Worm (Caenorhabditis elegans) whole organism, late embryonic: ENCODE results near the gene lin-5.

Source experiments
- C08G9.2 ChIP-seq: sonication (generic microtip); optimal IDR thresholded peaks from 2 replicates; lab custom pipeline; 2016; ENCODE audit warnings: mild to moderate bottlenecking, missing genetic modification characterization, moderate library complexity, missing compliant biosample characterization
- K02D7.2 ChIP-seq: sonication (generic microtip); optimal IDR thresholded peaks from 2 replicates; lab custom pipeline; 2017; ENCODE audit warnings: mild to moderate bottlenecking, missing genetic modification characterization, missing compliant biosample characterization
- T23F11.4 ChIP-seq: fragments of 200-800 bp; sonication (Bioruptor generic); optimal IDR thresholded peaks from 2 replicates; lab custom pipeline; 2018; ENCODE audit warnings: mild to moderate bottlenecking, missing genetic modification characterization, missing compliant biosample characterization
- Y22D7AL.16 ChIP-seq: sonication (generic microtip); optimal IDR thresholded peaks from 2 replicates; lab custom pipeline; 2016; ENCODE audit warnings: missing genetic modification characterization, missing compliant biosample characterization
- ahr-1 ChIP-seq: sonication (generic microtip); optimal IDR thresholded peaks from 2 replicates; lab custom pipeline; 2016; ENCODE audit warnings: missing genetic modification characterization, missing compliant biosample characterization
- ama-1 ChIP-seq: fragments of 150-350 bp; optimal IDR thresholded peaks from 2 replicates; lab custom pipeline; 2014
- ceh-14 ChIP-seq: sonication (generic microtip); optimal IDR thresholded peaks from 2 replicates; lab custom pipeline; 2016; ENCODE audit warnings: missing genotype, missing genetic modification characterization, missing compliant biosample characterization
- ceh-18 ChIP-seq: sonication (generic microtip); optimal IDR thresholded peaks from 2 replicates; lab custom pipeline; 2016; ENCODE audit warnings: missing genetic modification characterization, missing compliant biosample characterization
- ceh-2 ChIP-seq: sonication (generic microtip); optimal IDR thresholded peaks from 2 replicates; lab custom pipeline; 2016; ENCODE audit warnings: missing genotype, missing genetic modification characterization, missing compliant biosample characterization
- ceh-22 ChIP-seq: sonication (generic microtip); optimal IDR thresholded peaks from 2 replicates; lab custom pipeline; 2017; ENCODE audit warnings: missing biosample characterization, missing genetic modification characterization
- ceh-31 ChIP-seq: sonication (generic microtip); optimal IDR thresholded peaks from 2 replicates; lab custom pipeline; 2016; ENCODE audit warnings: missing genetic modification characterization, missing compliant biosample characterization
- ceh-48 ChIP-seq: sonication (generic microtip); optimal IDR thresholded peaks from 2 replicates; lab custom pipeline; 2016; ENCODE audit warnings: missing genetic modification characterization, inconsistent platforms, missing compliant biosample characterization
- ceh-6 ChIP-seq: fragments of 200-800 bp; sonication (Bioruptor generic); optimal IDR thresholded peaks from 2 replicates; lab custom pipeline; 2018; ENCODE audit warnings: mild to moderate bottlenecking, missing genetic modification characterization, missing compliant biosample characterization
- ceh-9 ChIP-seq: sonication (generic microtip); optimal IDR thresholded peaks from 2 replicates; lab custom pipeline; 2016; ENCODE audit warnings: mild to moderate bottlenecking, missing genetic modification characterization, inconsistent platforms, missing compliant biosample characterization
- che-1 ChIP-seq: sonication (generic microtip); optimal IDR thresholded peaks from 2 replicates; lab custom pipeline; 2016; ENCODE audit warnings: mild to moderate bottlenecking, missing genetic modification characterization, missing compliant biosample characterization
- dmd-4 ChIP-seq: sonication (generic microtip); optimal IDR thresholded peaks from 2 replicates; lab custom pipeline; 2016; ENCODE audit warnings: borderline replicate concordance, missing genetic modification characterization, missing compliant biosample characterization
- elt-2 ChIP-seq: sonication (generic microtip); optimal IDR thresholded peaks from 2 replicates; lab custom pipeline; 2016; ENCODE audit warnings: missing genetic modification reagents, missing genetic modification characterization, missing compliant biosample characterization
- elt-4 ChIP-seq: sonication (generic microtip); optimal IDR thresholded peaks from 2 replicates; lab custom pipeline; 2016; ENCODE audit warnings: missing genetic modification characterization, missing compliant biosample characterization
- fkh-6 ChIP-seq: sonication (generic microtip); optimal IDR thresholded peaks from 2 replicates; lab custom pipeline; 2016; ENCODE audit warnings: missing genetic modification characterization, missing compliant biosample characterization
- gmeb-2 ChIP-seq: sonication (generic microtip); optimal IDR thresholded peaks from 2 replicates; lab custom pipeline; 2016; ENCODE audit warnings: missing genetic modification characterization, inconsistent platforms, missing compliant biosample characterization
- hlh-13 ChIP-seq: fragments of 200-800 bp; sonication (Bioruptor generic); optimal IDR thresholded peaks from 2 replicates; lab custom pipeline; 2018; ENCODE audit warnings: mild to moderate bottlenecking, missing genetic modification characterization, missing compliant biosample characterization
- lim-6 ChIP-seq: sonication (generic microtip); optimal IDR thresholded peaks from 2 replicates; lab custom pipeline; 2016; ENCODE audit warnings: missing genetic modification characterization, missing compliant biosample characterization
- nfya-1 ChIP-seq: sonication (generic microtip); optimal IDR thresholded peaks from 2 replicates; lab custom pipeline; 2017; ENCODE audit warnings: missing genetic modification characterization, mild to moderate bottlenecking, missing compliant biosample characterization, antibody characterized with exemption, moderate library complexity
- npax-4 ChIP-seq: sonication (generic microtip); optimal IDR thresholded peaks from 2 replicates; lab custom pipeline; 2016; ENCODE audit warnings: missing genetic modification characterization, missing compliant biosample characterization
- pax-1 ChIP-seq: fragments of 150-350 bp; optimal IDR thresholded peaks from 2 replicates; lab custom pipeline; 2014; ENCODE audit warnings: missing biosample characterization, missing genetic modification characterization
- pha-4 ChIP-seq: fragments of 150-350 bp; optimal IDR thresholded peaks from 2 replicates; lab custom pipeline; 2018; ENCODE audit warnings: missing biosample characterization, missing genetic modification reagents, missing genetic modification characterization
- pros-1 ChIP-seq: fragments of 150-350 bp; optimal IDR thresholded peaks from 2 replicates; lab custom pipeline; 2014; ENCODE audit warnings: missing biosample characterization, missing genetic modification reagents, missing genetic modification characterization
- rnt-1 ChIP-seq: sonication (generic microtip); optimal IDR thresholded peaks from 2 replicates; lab custom pipeline; 2016; ENCODE audit warnings: missing genetic modification characterization, missing compliant biosample characterization
- sdc-2 ChIP-seq: sonication (generic microtip); optimal IDR thresholded peaks from 2 replicates; lab custom pipeline; 2016; ENCODE audit warnings: missing genotype, missing genetic modification characterization, missing compliant biosample characterization
- sox-2 ChIP-seq: fragments of 200-800 bp; sonication (Bioruptor generic); IDR thresholded peaks from 2 replicates; pipeline ENCODE4 v1.3.6; 2022; ENCODE audit warnings: missing genetic modification reagents, missing genetic modification characterization, missing compliant biosample characterization
- tbx-2 ChIP-seq: sonication (generic microtip); optimal IDR thresholded peaks from 2 replicates; lab custom pipeline; 2016; ENCODE audit warnings: missing genetic modification characterization, missing compliant biosample characterization
- unc-42 ChIP-seq: sonication (generic microtip); optimal IDR thresholded peaks from 2 replicates; lab custom pipeline; 2016; ENCODE audit warnings: missing genotype, missing genetic modification characterization, missing compliant biosample characterization
- unc-55 ChIP-seq: sonication (generic microtip); optimal IDR thresholded peaks from 2 replicates; lab custom pipeline; 2017; ENCODE audit warnings: missing biosample characterization, missing genetic modification reagents, missing genetic modification characterization
- unc-86 ChIP-seq: sonication (generic microtip); optimal IDR thresholded peaks from 2 replicates; lab custom pipeline; 2016; ENCODE audit warnings: missing genetic modification characterization, missing compliant biosample characterization

Gene lin-5

DNA sequence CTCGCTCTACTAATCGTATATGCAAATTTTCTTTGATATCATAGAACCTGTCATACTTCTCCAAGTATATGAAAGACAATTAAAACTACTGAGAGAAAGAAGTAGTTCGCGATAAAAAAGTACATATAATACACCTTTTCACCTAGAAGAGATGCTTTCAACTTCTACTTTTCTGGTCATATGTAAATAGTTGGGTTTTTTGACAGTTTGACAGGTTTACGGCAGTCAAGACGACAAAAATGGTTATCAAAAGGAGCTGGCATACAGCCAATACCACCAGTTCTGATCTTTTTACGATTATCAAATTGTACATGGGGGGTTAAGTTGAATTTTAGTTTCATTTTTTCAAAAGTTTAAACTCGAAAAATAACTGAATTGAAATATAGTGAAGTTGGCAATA, 45.5 kb upstream of the lin-5 start:
- TF ChIP-seq ceh-9 (tag; lab: Kevin White, UChicago) (no peak), dmd-4 (no peak), ceh-18 (tag; lab: Kevin White, UChicago) (no peak)

DNA sequence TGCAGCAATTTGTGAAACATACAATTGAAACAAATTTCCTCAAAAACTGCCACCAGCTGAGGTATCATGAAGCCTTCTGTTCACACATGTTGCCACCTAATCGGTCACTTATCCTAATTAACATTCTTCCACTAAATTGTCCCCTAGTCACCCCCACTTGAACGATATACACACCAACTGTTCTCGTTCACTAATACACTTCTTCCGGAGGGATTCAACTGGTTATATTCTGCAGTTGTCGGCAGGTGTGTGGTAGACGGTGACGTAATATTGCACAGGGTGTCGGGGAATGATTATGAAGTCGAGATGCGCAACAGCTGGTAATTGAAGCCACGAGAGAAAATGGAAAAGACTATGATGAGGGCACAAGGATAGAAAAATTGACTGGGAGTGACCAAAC, 45.0 kb upstream of the lin-5 start:
- TF ChIP-seq nfya-1 = no peak
- TF ChIP-seq C08G9.2 = no peak
- no peak for TF ChIP-seq ceh-6 (GFP tag; lab: Kevin White, UChicago)
- TF ChIP-seq sox-2 (GFP tag; lab: Robert Waterston, UW) = no peak
- TF ChIP-seq K02D7.2 (tag; lab: Kevin White, UChicago) = no peak
- TF ChIP-seq tbx-2 (tag; lab: Kevin White, UChicago) = no peak
- no peak for TF ChIP-seq unc-86
- TF ChIP-seq hlh-13 = no peak
- TF ChIP-seq unc-55 (GFP tag; lab: Kevin White, UChicago) = peak; percentile 15
- peak; percentile 23 for TF ChIP-seq ceh-31 (tag; lab: Kevin White, UChicago)
- no peak for TF ChIP-seq Y22D7AL.16
- TF ChIP-seq gmeb-2 (tag; lab: Kevin White, UChicago) = no peak
- TF ChIP-seq npax-4 (tag; lab: Kevin White, UChicago) = no peak

DNA sequence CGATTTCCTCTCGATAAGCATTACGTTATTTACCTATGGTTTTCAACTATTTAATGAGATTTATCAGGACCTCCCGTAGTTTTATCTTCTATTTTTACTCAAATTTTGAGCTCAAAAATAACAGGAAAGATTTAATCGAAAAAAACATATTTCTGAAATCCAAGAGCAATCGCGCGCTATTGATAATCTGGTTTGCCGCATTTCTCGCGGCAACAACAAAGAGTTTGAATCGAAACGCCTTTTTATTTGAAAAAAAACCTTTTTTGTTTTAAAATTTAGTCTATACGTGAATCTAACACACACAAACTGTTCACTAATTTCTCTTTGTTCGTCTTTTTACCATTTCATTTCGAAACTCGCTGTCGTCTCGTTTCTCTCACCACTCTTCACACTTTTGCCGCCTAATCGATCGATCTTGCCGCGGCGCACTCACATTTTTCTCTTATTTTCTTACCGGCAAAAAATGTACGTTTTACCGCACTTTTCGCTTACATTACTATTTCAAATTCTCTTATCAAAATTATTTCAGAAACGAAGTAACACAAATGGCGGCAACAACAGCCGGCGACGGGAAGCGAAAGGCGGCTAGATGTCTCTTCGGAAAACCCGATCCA, 44.1 kb upstream of the lin-5 start, which contains the start of gene cki-2:
Gene cki-2, plus strand, starts transcription at position 337 of the 614 bp plus-strand sequence.
- TF ChIP-seq unc-42 (tag; lab: Kevin White, UChicago) = peak; percentile 38
- no peak for TF ChIP-seq K02D7.2 (tag; lab: Kevin White, UChicago)
- TF ChIP-seq elt-4 (tag; lab: Kevin White, UChicago) = no peak
- TF ChIP-seq pha-4 = no peak
- TF ChIP-seq, all 69 proteins: peak for 1

DNA sequence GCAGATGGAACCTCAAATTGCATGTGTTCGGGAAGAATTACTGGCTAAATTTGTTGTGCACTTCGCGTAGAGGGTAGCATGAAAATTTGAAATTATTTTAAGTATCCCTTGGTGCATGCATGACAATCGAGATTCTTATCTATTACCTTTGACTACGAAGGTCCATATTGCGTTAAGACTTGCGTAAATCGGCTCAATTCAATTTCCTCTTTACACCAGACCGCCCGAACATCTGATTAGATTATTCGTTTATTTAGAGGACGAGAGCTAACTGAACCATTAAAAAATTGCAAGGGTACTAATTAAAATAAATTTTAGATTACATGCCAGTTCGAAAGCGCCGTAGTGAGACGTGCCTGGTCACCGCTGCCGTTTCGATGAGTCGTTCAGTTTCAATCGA, 42.8 kb upstream of the lin-5 start:
- TF ChIP-seq ama-1 (lab: Kevin White, UChicago) (no peak), elt-2 (tag; lab: Kevin White, UChicago) (peak; percentile 19), unc-42 (tag; lab: Kevin White, UChicago) (peak; percentile 68)

DNA sequence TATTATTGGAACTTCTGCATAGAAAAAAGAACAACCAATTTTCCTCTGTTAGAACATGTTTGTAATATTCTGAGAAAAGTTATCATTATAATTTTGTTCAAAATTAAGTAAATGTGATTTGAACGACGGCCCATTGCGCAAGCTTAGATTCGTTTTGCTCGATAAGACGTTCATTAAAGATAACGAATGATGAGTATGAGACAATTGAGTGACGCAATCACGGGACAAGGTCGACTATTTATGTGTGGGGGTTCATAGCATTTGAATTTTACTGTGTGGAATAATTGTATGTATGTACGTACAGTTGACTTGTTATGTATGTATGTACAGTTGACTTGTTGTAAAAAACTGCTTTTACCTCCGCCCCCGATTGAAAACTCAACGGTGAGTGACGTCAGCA, 41.0 kb upstream of the lin-5 start:
- TF ChIP-seq npax-4 (tag; lab: Kevin White, UChicago) = no peak
- TF ChIP-seq elt-2 (tag; lab: Kevin White, UChicago) = peak; percentile 91
- no peak for TF ChIP-seq fkh-6
- TF ChIP-seq ahr-1 (tag; lab: Kevin White, UChicago) = no peak
- TF ChIP-seq, all 69 proteins: peak for 1

DNA sequence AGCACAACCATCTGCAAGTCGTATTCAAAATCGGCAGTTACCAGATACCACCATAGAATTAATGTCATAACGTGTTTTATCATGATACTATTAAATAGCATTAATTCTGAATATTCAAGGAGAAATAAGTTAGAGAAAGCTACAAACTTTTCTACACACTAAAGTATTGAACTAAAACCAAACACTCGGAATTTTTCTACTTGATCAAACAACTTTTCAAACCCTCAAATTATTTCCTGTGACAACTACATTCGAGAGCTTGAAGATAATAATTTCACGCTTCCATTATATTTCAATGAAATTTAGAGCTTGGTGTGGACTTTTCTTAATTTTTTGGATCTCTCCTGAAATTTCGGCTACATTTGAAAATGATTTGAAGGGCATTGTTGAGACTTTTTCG, 37.9 kb upstream of the lin-5 start, which contains the start of gene irld-47:
Gene irld-47, minus strand, starts transcription at position 101 of the 400 bp plus-strand sequence.
- TF ChIP-seq npax-4 (tag; lab: Kevin White, UChicago) (no peak), ceh-48 (tag; lab: Kevin White, UChicago) (no peak), che-1 (tag; lab: Kevin White, UChicago) (no peak), ceh-2 (tag; lab: Kevin White, UChicago) (no peak), ceh-22 (tag; lab: Kevin White, UChicago) (no peak), pha-4 (no peak), sdc-2 (tag; lab: Kevin White, UChicago) (no peak), rnt-1 (tag; lab: Kevin White, UChicago) (no peak), ceh-14 (tag; lab: Kevin White, UChicago) (no peak), ceh-9 (tag; lab: Kevin White, UChicago) (no peak), ceh-6 (GFP tag; lab: Kevin White, UChicago) (no peak), tbx-2 (tag; lab: Kevin White, UChicago) (no peak), pros-1 (no peak), pax-1 (no peak), T23F11.4 (GFP tag; lab: Kevin White, UChicago) (no peak), lim-6 (tag; lab: Kevin White, UChicago) (no peak), unc-42 (tag; lab: Kevin White, UChicago) (no peak)
